Fruit fly (Drosophila melanogaster) whole organism, embryonic: ENCODE results near the gene POLDIP2.

Experiments used
- Ada2b ChIP-seq: fragments of 200-800 bp; sonication (Bioruptor generic); IDR thresholded peaks from 2 replicates; pipeline ENCODE4 v1.3.6; 2022; ENCODE audit warnings: missing biosample characterization, missing genetic modification characterization
- BtbVII ChIP-seq: fragments of 200-800 bp; sonication (Bioruptor generic); optimal IDR thresholded peaks from 3 replicates; lab custom pipeline; 2017; ENCODE audit warnings: missing biosample characterization, mild to moderate bottlenecking, missing genetic modification characterization
- CG10267 ChIP-seq: fragments of 200-800 bp; sonication (Bioruptor generic); optimal IDR thresholded peaks from 2 replicates; lab custom pipeline; 2018; ENCODE audit warnings: missing biosample characterization, mild to moderate bottlenecking, missing genetic modification characterization, moderate library complexity
- CG12659 ChIP-seq: fragments of 200-800 bp; sonication (Bioruptor generic); optimal IDR thresholded peaks from 3 replicates; lab custom pipeline; 2017; ENCODE audit warnings: mild to moderate bottlenecking, missing biosample characterization, missing genetic modification reagents, missing genetic modification characterization
- CG12744 ChIP-seq: fragments of 200-800 bp; sonication (Bioruptor generic); optimal IDR thresholded peaks from 2 replicates; lab custom pipeline; 2016; ENCODE audit warnings: missing biosample characterization, missing genetic modification characterization
- CG14050 ChIP-seq: fragments of 200-800 bp; sonication (Bioruptor generic); IDR thresholded peaks from 3 replicates; pipeline ENCODE4 v1.3.6; 2022; ENCODE audit warnings: missing biosample characterization, missing genetic modification characterization
- CG15696 ChIP-seq: fragments of 200-800 bp; sonication (Bioruptor generic); optimal IDR thresholded peaks from 2 replicates; lab custom pipeline; 2019; ENCODE audit warnings: missing biosample characterization, mild to moderate bottlenecking, missing genetic modification characterization, moderate library complexity
- CG1602 ChIP-seq: fragments of 200-800 bp; sonication (Bioruptor generic); optimal IDR thresholded peaks from 3 replicates; lab custom pipeline; 2016; ENCODE audit warnings: missing biosample characterization, missing genetic modification characterization
- CG16863 ChIP-seq: fragments of 200-800 bp; sonication (Bioruptor generic); optimal IDR thresholded peaks from 3 replicates; lab custom pipeline; 2016; ENCODE audit warnings: missing biosample characterization, missing genetic modification characterization
- CG17568 ChIP-seq: fragments of 200-800 bp; sonication (Bioruptor generic); optimal IDR thresholded peaks from 2 replicates; lab custom pipeline; 2018; ENCODE audit warnings: missing biosample characterization, mild to moderate bottlenecking, missing genetic modification characterization, moderate library complexity
- CG2712 ChIP-seq: fragments of 200-800 bp; optimal IDR thresholded peaks from 3 replicates; lab custom pipeline; 2019; ENCODE audit warnings: missing biosample characterization, mild to moderate bottlenecking, missing genetic modification characterization, moderate library complexity
- CG30403 ChIP-seq: fragments of 200-800 bp; sonication (Bioruptor generic); optimal IDR thresholded peaks from 3 replicates; lab custom pipeline; 2016; ENCODE audit warnings: missing biosample characterization, missing genetic modification characterization
- CG30431 ChIP-seq: fragments of 200-800 bp; sonication (Bioruptor generic); optimal IDR thresholded peaks from 2 replicates; lab custom pipeline; 2017; ENCODE audit warnings: missing biosample characterization, missing genetic modification characterization
- CG32532 ChIP-seq: fragments of 200-800 bp; sonication (Bioruptor generic); IDR thresholded peaks from 2 replicates; pipeline ENCODE4 v1.3.6; 2022; ENCODE audit warnings: missing biosample characterization, missing genetic modification characterization
- CG32767 ChIP-seq: fragments of 200-800 bp; sonication (Bioruptor generic); IDR thresholded peaks from 2 replicates; pipeline ENCODE4 v1.3.6; 2022; ENCODE audit warnings: missing biosample characterization, missing genetic modification characterization
- CG3281 ChIP-seq: fragments of 200-800 bp; sonication (Bioruptor generic); optimal IDR thresholded peaks from 3 replicates; lab custom pipeline; 2017; ENCODE audit warnings: missing biosample characterization, mild to moderate bottlenecking, missing genetic modification characterization
- CG42726 ChIP-seq: fragments of 200-800 bp; sonication (Bioruptor generic); IDR thresholded peaks from 2 replicates; pipeline ENCODE4 v1.3.6; 2022; ENCODE audit warnings: missing biosample characterization, missing genetic modification characterization; ENCODE audit not compliant: partially characterized antibody
- CG5245 ChIP-seq: fragments of 200-800 bp; sonication (Bioruptor generic); optimal IDR thresholded peaks from 3 replicates; lab custom pipeline; 2016; ENCODE audit warnings: missing biosample characterization, missing genetic modification characterization
- CG6175 ChIP-seq: fragments of 200-800 bp; sonication (Bioruptor generic); IDR thresholded peaks from 3 replicates; pipeline ENCODE4 v1.3.6; 2022; ENCODE audit warnings: missing biosample characterization, missing genetic modification characterization
- CG7745 ChIP-seq: fragments of 200-800 bp; sonication (Bioruptor generic); optimal IDR thresholded peaks from 2 replicates; lab custom pipeline; 2018; ENCODE audit warnings: missing biosample characterization, mild to moderate bottlenecking, missing genetic modification characterization, moderate library complexity
- CG9437 ChIP-seq: fragments of 200-800 bp; sonication (Bioruptor generic); optimal IDR thresholded peaks from 2 replicates; lab custom pipeline; 2018; ENCODE audit warnings: missing biosample characterization, mild to moderate bottlenecking, missing genetic modification characterization
- CHES-1-like ChIP-seq: fragments of 200-800 bp; sonication (Bioruptor generic); optimal IDR thresholded peaks from 2 replicates; lab custom pipeline; 2016; ENCODE audit warnings: missing biosample characterization, missing genetic modification characterization
- Dad ChIP-seq: fragments of 200-800 bp; sonication (Bioruptor generic); optimal IDR thresholded peaks from 3 replicates; lab custom pipeline; 2016; ENCODE audit warnings: missing biosample characterization, missing genetic modification characterization
- Deaf1 ChIP-seq: fragments of 200-800 bp; optimal IDR thresholded peaks from 3 replicates; lab custom pipeline; 2019; ENCODE audit warnings: missing biosample characterization, mild to moderate bottlenecking, missing genetic modification characterization, moderate library complexity
- Ets65A ChIP-seq: fragments of 200-800 bp; sonication (Bioruptor generic); peaks from one replicate; lab custom pipeline; 2016; ENCODE audit warnings: missing biosample characterization, missing genetic modification characterization
- Gug ChIP-seq: fragments of 200-800 bp; sonication (Bioruptor generic); IDR thresholded peaks from 4 replicates; pipeline ENCODE4 v1.3.6; 2022; ENCODE audit warnings: missing biosample characterization, missing genetic modification characterization
- HmgD ChIP-seq: fragments of 200-800 bp; sonication (Bioruptor generic); optimal IDR thresholded peaks from 3 replicates; lab custom pipeline; 2016; ENCODE audit warnings: missing biosample characterization, missing genetic modification characterization
- Hr3 ChIP-seq: fragments of 200-800 bp; sonication (Bioruptor generic); optimal IDR thresholded peaks from 3 replicates; lab custom pipeline; 2016; ENCODE audit warnings: missing biosample characterization, missing genetic modification characterization
- MTF-1 ChIP-seq: fragments of 200-800 bp; sonication (Bioruptor generic); optimal IDR thresholded peaks from 2 replicates; lab custom pipeline; 2018; ENCODE audit warnings: missing biosample characterization, mild to moderate bottlenecking, missing genetic modification characterization, borderline replicate concordance
- Nf-YA ChIP-seq: fragments of 200-800 bp; sonication (Bioruptor generic); IDR thresholded peaks from 2 replicates; pipeline ENCODE4 v1.3.6; 2022; ENCODE audit warnings: missing biosample characterization, missing genetic modification characterization
- Ptx1 ChIP-seq: fragments of 200-800 bp; sonication (Bioruptor generic); IDR thresholded peaks from 2 replicates; pipeline ENCODE4 v1.3.6; 2022; ENCODE audit warnings: missing biosample characterization, missing genetic modification characterization
- Ravus ChIP-seq: fragments of 200-800 bp; sonication (Bioruptor generic); IDR thresholded peaks from 2 replicates; pipeline ENCODE4 v1.3.6; 2022; ENCODE audit warnings: missing biosample characterization, missing genetic modification characterization
- Usf ChIP-seq: fragments of 200-800 bp; sonication (Bioruptor generic); optimal IDR thresholded peaks from 2 replicates; lab custom pipeline; 2017; ENCODE audit warnings: missing genotype, missing biosample characterization, missing genetic modification characterization
- Xbp1 ChIP-seq: fragments of 200-800 bp; sonication (Bioruptor generic); optimal IDR thresholded peaks from 3 replicates; lab custom pipeline; 2016; ENCODE audit warnings: missing biosample characterization, mild to moderate bottlenecking, missing genetic modification characterization
- ase ChIP-seq: fragments of 200-800 bp; sonication (Bioruptor generic); IDR thresholded peaks from 3 replicates; pipeline ENCODE4 v1.3.6; 2022; ENCODE audit warnings: missing biosample characterization, missing genetic modification characterization
- chn ChIP-seq: fragments of 200-800 bp; sonication (Bioruptor generic); optimal IDR thresholded peaks from 2 replicates; lab custom pipeline; 2016; ENCODE audit warnings: missing biosample characterization, missing genetic modification characterization
- dan ChIP-seq: fragments of 200-800 bp; sonication (Bioruptor generic); IDR thresholded peaks from 2 replicates; pipeline ENCODE4 v1.3.6; 2022; ENCODE audit warnings: missing biosample characterization, missing genetic modification characterization
- gsb-n ChIP-seq: fragments of 200-800 bp; sonication (Bioruptor generic); optimal IDR thresholded peaks from 3 replicates; lab custom pipeline; 2018; ENCODE audit warnings: missing biosample characterization, mild to moderate bottlenecking, missing genetic modification characterization
- ken ChIP-seq: fragments of 200-800 bp; sonication (Bioruptor generic); IDR thresholded peaks from 3 replicates; pipeline ENCODE4 v1.3.6; 2022; ENCODE audit warnings: missing biosample characterization, missing genetic modification characterization
- p53 ChIP-seq: fragments of 200-800 bp; sonication (Bioruptor generic); optimal IDR thresholded peaks from 2 replicates; lab custom pipeline; 2016; ENCODE audit warnings: missing biosample characterization, missing genetic modification characterization
- scrt ChIP-seq: fragments of 200-800 bp; sonication (Bioruptor generic); optimal IDR thresholded peaks from 2 replicates; lab custom pipeline; 2018; ENCODE audit warnings: missing biosample characterization, mild to moderate bottlenecking, missing genetic modification characterization, moderate library complexity
- sens ChIP-seq: fragments of 200-800 bp; sonication (Bioruptor generic); peaks from one replicate; lab custom pipeline; 2016; ENCODE audit warnings: missing biosample characterization, missing genetic modification characterization
- slbo ChIP-seq: fragments of 200-800 bp; sonication (Bioruptor generic); IDR thresholded peaks from 2 replicates; pipeline ENCODE4 v1.3.6; 2022; ENCODE audit warnings: missing biosample characterization, missing genetic modification characterization
- sna ChIP-seq: fragments of 200-800 bp; sonication (Bioruptor generic); IDR thresholded peaks from 2 replicates; pipeline ENCODE4 v1.3.6; 2022; ENCODE audit warnings: missing biosample characterization, missing genetic modification characterization; ENCODE audit not compliant: partially characterized antibody
- sr ChIP-seq: fragments of 200-800 bp; sonication (Bioruptor generic); IDR thresholded peaks from 3 replicates; pipeline ENCODE4 v1.3.6; 2022; ENCODE audit warnings: missing biosample characterization, missing genetic modification characterization
- tna ChIP-seq: fragments of 200-800 bp; sonication (Bioruptor generic); IDR thresholded peaks from 2 replicates; pipeline ENCODE4 v1.3.6; 2022; ENCODE audit warnings: missing biosample characterization, missing genetic modification characterization; ENCODE audit not compliant: partially characterized antibody
- unc-4 ChIP-seq: fragments of 200-800 bp; sonication (Bioruptor generic); IDR thresholded peaks from 2 replicates; pipeline ENCODE4 v1.3.6; 2022; ENCODE audit warnings: missing biosample characterization, missing genetic modification characterization; ENCODE audit not compliant: partially characterized antibody
- vvl ChIP-seq: fragments of 200-800 bp; sonication (Bioruptor generic); IDR thresholded peaks from 2 replicates; pipeline ENCODE4 v1.3.6; 2022; ENCODE audit warnings: missing biosample characterization, missing genetic modification characterization
- zen ChIP-seq: fragments of 200-800 bp; sonication (Bioruptor generic); optimal IDR thresholded peaks from 3 replicates; lab custom pipeline; 2018; ENCODE audit warnings: missing biosample characterization, mild to moderate bottlenecking, missing genetic modification characterization, moderate library complexity
- zfh2 ChIP-seq: fragments of 200-800 bp; sonication (Bioruptor generic); optimal IDR thresholded peaks from 2 replicates; lab custom pipeline; 2016; ENCODE audit warnings: missing biosample characterization, missing genetic modification characterization

Gene POLDIP2

DNA sequence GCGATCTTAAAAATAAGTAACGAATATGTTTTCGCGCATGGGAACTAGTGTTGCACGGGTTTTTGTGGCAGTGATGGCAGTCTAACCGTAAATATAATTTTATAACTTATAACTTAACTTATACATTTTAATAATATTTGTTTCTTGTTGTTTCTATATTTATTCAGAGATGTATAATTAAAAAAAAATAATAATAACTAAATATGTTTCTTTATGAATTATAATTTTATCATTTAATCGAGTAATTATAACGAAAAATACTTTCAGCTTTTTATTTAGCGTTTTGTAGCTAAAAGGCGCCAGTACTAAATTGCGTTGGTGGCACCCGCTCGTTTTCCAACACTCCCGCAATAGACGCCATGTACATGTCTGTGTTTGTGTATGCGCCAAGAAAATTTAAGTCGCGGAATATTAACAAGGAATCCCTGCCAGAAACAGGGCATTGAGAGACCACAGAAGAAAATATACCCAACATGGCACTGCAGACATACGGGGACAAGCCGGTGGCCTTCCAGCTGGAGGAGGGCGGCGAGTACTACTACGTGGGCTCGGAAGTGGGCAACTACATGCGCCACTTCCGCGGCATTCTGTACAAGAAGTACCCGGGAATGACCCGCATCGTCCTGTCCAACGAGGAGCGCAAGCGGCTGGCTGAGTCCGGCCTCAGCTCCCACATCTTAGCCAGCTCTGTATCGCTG is 3.2 kb downstream of the POLDIP2 start, which contains the start of the genes mRpL44 and Snr1 (continued):
- TF ChIP-seq unc-4 (GFP tag; lab: Robert Waterston, UW) = no peak
- no peak; the same call in 1 of the 2 replicates for TF ChIP-seq slbo (GFP tag; lab: Robert Waterston, UW)
- peak; percentile 50 for TF ChIP-seq CG30403
- no peak for TF ChIP-seq chn (GFP tag; lab: Kevin White, UChicago)
- TF ChIP-seq Xbp1 (GFP tag; lab: Kevin White, UChicago) = peak; percentile 40
- TF ChIP-seq Ets65A (GFP tag; lab: Kevin White, UChicago) = peak; percentile 84
- no peak for TF ChIP-seq Nf-YA
- peak; percentile 19; the same call in 1 of the 2 replicates for TF ChIP-seq Ptx1
- TF ChIP-seq CG12659 (GFP tag; lab: Kevin White, UChicago) = peak; percentile 70
- TF ChIP-seq dan (GFP tag; lab: Robert Waterston, UW) = no peak
- TF ChIP-seq zen (tag; lab: Kevin White, UChicago) = peak; percentile 38
- no peak for TF ChIP-seq CG6175
- no peak for TF ChIP-seq HmgD
- peak; percentile 27; the same call in 1 of the 2 replicates for TF ChIP-seq CG32532 (GFP tag; lab: Robert Waterston, UW)
- peak; percentile 23 for TF ChIP-seq zfh2 (GFP tag; lab: Kevin White, UChicago)
- peak; percentile 33 for TF ChIP-seq CHES-1-like (GFP tag; lab: Kevin White, UChicago)
- peak; percentile 47 for TF ChIP-seq CG15696 (tag; lab: Kevin White, UChicago)
- TF ChIP-seq BtbVII (GFP tag; lab: Kevin White, UChicago) = peak; percentile 26
- TF ChIP-seq CG12744 (GFP tag; lab: Kevin White, UChicago) = no peak
- no peak for TF ChIP-seq CG30431
- peak; percentile 99 for TF ChIP-seq CG10267
- TF ChIP-seq sr (GFP tag; lab: Robert Waterston, UW) = peak; percentile 82
- 0 out of 2 replicates have a peak, but pooled peaks have one; percentile 13 for TF ChIP-seq sna (GFP tag; lab: Robert Waterston, UW)
- no peak for TF ChIP-seq Deaf1 (tag; lab: Kevin White, UChicago)
- no peak for TF ChIP-seq ase
- TF ChIP-seq CG5245 (GFP tag; lab: Kevin White, UChicago) = no peak
- TF ChIP-seq Usf (GFP tag; lab: Kevin White, UChicago) = no peak
- TF ChIP-seq Gug (GFP tag; lab: Robert Waterston, UW) = no peak; the same call in 3 of the 4 replicates
- TF ChIP-seq vvl (GFP tag; lab: Robert Waterston, UW) = 0 out of 2 replicates have a peak, but pooled peaks have one; percentile 6
- TF ChIP-seq CG14050 (GFP tag; lab: Robert Waterston, UW) = no peak
- no peak for TF ChIP-seq scrt (GFP tag; lab: Kevin White, UChicago)
- peak; percentile 39 for TF ChIP-seq Hr3 (GFP tag; lab: Kevin White, UChicago)
- no peak for TF ChIP-seq CG7745 (tag; lab: Kevin White, UChicago)
- no peak for TF ChIP-seq CG16863 (GFP tag; lab: Kevin White, UChicago)
- TF ChIP-seq CG9437 (GFP tag; lab: Kevin White, UChicago) = peak; percentile 76
- TF ChIP-seq CG42726 (GFP tag; lab: Robert Waterston, UW) = no peak; the same call in 1 of the 2 replicates
- no peak for TF ChIP-seq ken (GFP tag; lab: Robert Waterston, UW)
- no peak for TF ChIP-seq p53 (GFP tag; lab: Kevin White, UChicago)
- 0 out of 2 replicates have a peak, but pooled peaks have one; percentile 47 for TF ChIP-seq CG32767 (GFP tag; lab: Robert Waterston, UW)
- TF ChIP-seq gsb-n (tag; lab: Kevin White, UChicago) = no peak
- TF ChIP-seq CG2712 (tag; lab: Kevin White, UChicago) = peak; percentile 73
- TF ChIP-seq CG3281 (GFP tag; lab: Kevin White, UChicago) = peak; percentile 69
- no peak for TF ChIP-seq Dad (GFP tag; lab: Kevin White, UChicago)
- no peak for TF ChIP-seq tna (GFP tag; lab: Robert Waterston, UW)
- peak; percentile 24 for TF ChIP-seq CG1602
- no peak for TF ChIP-seq CG17568 (GFP tag; lab: Kevin White, UChicago)
- TF ChIP-seq Ada2b (GFP tag; lab: Robert Waterston, UW) = no peak
- TF ChIP-seq MTF-1 (GFP tag; lab: Kevin White, UChicago) = no peak
- TF ChIP-seq sens (GFP tag; lab: Kevin White, UChicago) = peak; percentile 54
- no peak for TF ChIP-seq Ravus (GFP tag; lab: Robert Waterston, UW)
